Worm (Caenorhabditis elegans) whole organism, L1 larva: ENCODE data around the gene atat-2.

Experiments used
- alr-1 ChIP-seq: fragments of 200-800 bp; sonication (Bioruptor generic); optimal IDR thresholded peaks from 2 replicates; lab custom pipeline; 2018; ENCODE audit warnings: borderline replicate concordance, mild to moderate bottlenecking, missing genetic modification characterization, missing compliant biosample characterization
- ama-1 ChIP-seq: fragments of 150-350 bp; optimal IDR thresholded peaks from 2 replicates; lab custom pipeline; 2014
- blmp-1 ChIP-seq: fragments of 150-350 bp; optimal IDR thresholded peaks from 2 replicates; lab custom pipeline; 2014; ENCODE audit warnings: missing biosample characterization, missing genetic modification characterization
- ces-1 ChIP-seq: fragments of 150-350 bp; optimal IDR thresholded peaks from 2 replicates; lab custom pipeline; 2014; ENCODE audit warnings: missing biosample characterization, missing genetic modification reagents, missing genetic modification characterization
- efl-1 ChIP-seq, 4 experiments: fragments of 150-350 bp; optimal IDR thresholded peaks in 3 of 4; peaks in 1 of 4; 1 replicate in 1 of 4; 2 replicates in 3 of 4; lab custom pipeline; 2014; ENCODE audit warnings: missing biosample characterization in 2 of 4, missing genetic modification characterization in 2 of 4, missing genetic modification reagents in 2 of 4
- efl-3 ChIP-seq: fragments of 200-800 bp; sonication (Bioruptor generic); optimal IDR thresholded peaks from 2 replicates; lab custom pipeline; 2018; ENCODE audit warnings: mild to moderate bottlenecking, missing genetic modification characterization, missing compliant biosample characterization
- egl-13 ChIP-seq: sonication (generic microtip); optimal IDR thresholded peaks from 2 replicates; lab custom pipeline; 2016; ENCODE audit warnings: missing genotype, missing genetic modification reagents, missing genetic modification characterization, missing compliant biosample characterization
- elt-2 ChIP-seq: sonication (generic microtip); optimal IDR thresholded peaks from 2 replicates; lab custom pipeline; 2016; ENCODE audit warnings: missing genetic modification characterization, mild to moderate bottlenecking, inconsistent platforms, missing compliant biosample characterization, missing genetic modification reagents
- elt-3 ChIP-seq, 6 experiments: fragments of 150-350 bp in 1 of 6; sonication (generic microtip); optimal IDR thresholded peaks; 2 replicates each; lab custom pipeline; 2017 to 2018; ENCODE audit warnings: missing biosample characterization in 6 of 6, missing genetic modification characterization in 6 of 6, inconsistent platforms in 1 of 6
- ets-5 ChIP-seq: fragments of 200-800 bp; sonication (Bioruptor generic); IDR thresholded peaks from 2 replicates; pipeline ENCODE4 v1.3.6; 2022; ENCODE audit warnings: missing genetic modification characterization, missing compliant biosample characterization
- fkh-10 ChIP-seq: sonication (generic microtip); optimal IDR thresholded peaks from 2 replicates; lab custom pipeline; 2017; ENCODE audit warnings: missing biosample characterization, missing genetic modification reagents, missing genetic modification characterization
- fos-1 ChIP-seq: fragments of 150-350 bp; optimal IDR thresholded peaks from 2 replicates; lab custom pipeline; 2014; ENCODE audit warnings: missing biosample characterization, missing genetic modification characterization
- grh-1 ChIP-seq: fragments of 200-800 bp; sonication (Bioruptor generic); IDR thresholded peaks from 2 replicates; pipeline ENCODE4 v1.3.6; 2022; ENCODE audit warnings: missing genetic modification reagents, missing genetic modification characterization, missing compliant biosample characterization
- hlh-4 ChIP-seq: sonication (generic microtip); optimal IDR thresholded peaks from 2 replicates; lab custom pipeline; 2016; ENCODE audit warnings: mild to moderate bottlenecking, missing genetic modification characterization, missing compliant biosample characterization
- hpl-2 ChIP-seq: fragments of 150-350 bp; optimal IDR thresholded peaks from 2 replicates; lab custom pipeline; 2014; ENCODE audit warnings: missing biosample characterization, missing genetic modification reagents, missing genetic modification characterization
- jun-1 ChIP-seq: fragments of 150-350 bp; optimal IDR thresholded peaks from 2 replicates; lab custom pipeline; 2014; ENCODE audit warnings: missing biosample characterization, missing genetic modification reagents, missing genetic modification characterization
- lin-13 ChIP-seq: fragments of 150-350 bp; optimal IDR thresholded peaks from 2 replicates; lab custom pipeline; 2014; ENCODE audit warnings: missing biosample characterization, missing genetic modification reagents, missing genetic modification characterization
- lin-14 ChIP-seq: fragments of 200-800 bp; sonication (Bioruptor generic); optimal IDR thresholded peaks from 2 replicates; lab custom pipeline; 2018; ENCODE audit warnings: mild to moderate bottlenecking, missing genetic modification characterization, moderate library complexity, missing compliant biosample characterization
- lin-35 ChIP-seq, 2 experiments: fragments of 150-350 bp; optimal IDR thresholded peaks; 2 replicates each; lab custom pipeline; 2014; ENCODE audit warnings: missing biosample characterization in 2 of 2, missing genetic modification characterization in 2 of 2, missing genetic modification reagents in 2 of 2
- lin-39 ChIP-seq: fragments of 150-350 bp; optimal IDR thresholded peaks from 2 replicates; lab custom pipeline; 2014; ENCODE audit warnings: missing biosample characterization, missing genetic modification reagents, missing genetic modification characterization
- lir-3 ChIP-seq: sonication (generic microtip); optimal IDR thresholded peaks from 2 replicates; lab custom pipeline; 2016; ENCODE audit warnings: mild to moderate bottlenecking, missing genetic modification characterization, moderate library complexity, missing compliant biosample characterization; ENCODE audit not compliant: poor library complexity
- lsy-2 ChIP-seq, 2 experiments: fragments of 150-350 bp; optimal IDR thresholded peaks; 2 replicates each; lab custom pipeline; 2014; ENCODE audit warnings: missing biosample characterization in 2 of 2, missing genetic modification characterization in 2 of 2
- nhr-12 ChIP-seq: sonication (generic microtip); optimal IDR thresholded peaks from 2 replicates; lab custom pipeline; 2017; ENCODE audit warnings: missing biosample characterization, missing genetic modification characterization
- nhr-19 ChIP-seq: fragments of 200-800 bp; sonication (Bioruptor generic); conservative IDR thresholded peaks from 2 replicates; pipeline ENCODE4 v1.3.6; 2022; ENCODE audit warnings: missing genetic modification characterization, missing compliant biosample characterization
- nhr-20 ChIP-seq: sonication (generic microtip); optimal IDR thresholded peaks from 2 replicates; lab custom pipeline; 2016; ENCODE audit warnings: mild to moderate bottlenecking, missing genetic modification characterization, missing compliant biosample characterization
- nhr-237 ChIP-seq: fragments of 150-350 bp; optimal IDR thresholded peaks from 2 replicates; lab custom pipeline; 2014; ENCODE audit warnings: missing biosample characterization, missing genetic modification characterization
- nhr-47 ChIP-seq: sonication (generic microtip); optimal IDR thresholded peaks from 2 replicates; lab custom pipeline; 2016; ENCODE audit warnings: mild to moderate bottlenecking, missing genetic modification characterization, moderate library complexity, missing compliant biosample characterization
- nhr-71 ChIP-seq: sonication (generic microtip); optimal IDR thresholded peaks from 2 replicates; lab custom pipeline; 2016; ENCODE audit warnings: mild to moderate bottlenecking, missing genetic modification characterization, moderate library complexity, missing compliant biosample characterization
- nhr-85 ChIP-seq: sonication (generic microtip); peaks from one replicate; lab custom pipeline; 2016; ENCODE audit warnings: missing genetic modification characterization, inconsistent platforms, missing compliant biosample characterization
- nhr-90 ChIP-seq: sonication (generic microtip); optimal IDR thresholded peaks from 2 replicates; lab custom pipeline; 2016; ENCODE audit warnings: mild to moderate bottlenecking, missing genetic modification characterization, missing compliant biosample characterization; ENCODE audit not compliant: poor library complexity
- pag-3 ChIP-seq: sonication (generic microtip); optimal IDR thresholded peaks from 2 replicates; lab custom pipeline; 2017; ENCODE audit warnings: missing genetic modification characterization, mild to moderate bottlenecking, missing compliant biosample characterization, antibody characterized with exemption, borderline replicate concordance; ENCODE audit not compliant: insufficient read depth
- rnt-1 ChIP-seq: sonication (generic microtip); optimal IDR thresholded peaks from 2 replicates; lab custom pipeline; 2016; ENCODE audit warnings: mild to moderate bottlenecking, missing genetic modification characterization, moderate library complexity, missing compliant biosample characterization
- skn-1 ChIP-seq: fragments of 150-350 bp; optimal IDR thresholded peaks from 2 replicates; lab custom pipeline; 2014; ENCODE audit warnings: missing biosample characterization, missing genetic modification characterization
- snu-23 ChIP-seq: sonication (generic microtip); optimal IDR thresholded peaks from 2 replicates; lab custom pipeline; 2016; ENCODE audit warnings: missing genetic modification characterization, missing compliant biosample characterization
- unc-62 ChIP-seq: fragments of 150-350 bp; optimal IDR thresholded peaks from 2 replicates; lab custom pipeline; 2014; ENCODE audit warnings: missing biosample characterization, missing genetic modification reagents, missing genetic modification characterization
- zag-1 ChIP-seq: fragments of 150-350 bp; optimal IDR thresholded peaks from 2 replicates; lab custom pipeline; 2014; ENCODE audit warnings: missing biosample characterization, missing genetic modification characterization
- zip-4 ChIP-seq: fragments of 200-800 bp; sonication (Bioruptor generic); optimal IDR thresholded peaks from 2 replicates; lab custom pipeline; 2018; ENCODE audit warnings: mild to moderate bottlenecking, missing genetic modification characterization, moderate library complexity, missing compliant biosample characterization
- ztf-4 ChIP-seq: fragments of 150-350 bp; optimal IDR thresholded peaks from 2 replicates; lab custom pipeline; 2014; ENCODE audit warnings: missing biosample characterization, missing genetic modification characterization

The atat-2 gene

DNA sequence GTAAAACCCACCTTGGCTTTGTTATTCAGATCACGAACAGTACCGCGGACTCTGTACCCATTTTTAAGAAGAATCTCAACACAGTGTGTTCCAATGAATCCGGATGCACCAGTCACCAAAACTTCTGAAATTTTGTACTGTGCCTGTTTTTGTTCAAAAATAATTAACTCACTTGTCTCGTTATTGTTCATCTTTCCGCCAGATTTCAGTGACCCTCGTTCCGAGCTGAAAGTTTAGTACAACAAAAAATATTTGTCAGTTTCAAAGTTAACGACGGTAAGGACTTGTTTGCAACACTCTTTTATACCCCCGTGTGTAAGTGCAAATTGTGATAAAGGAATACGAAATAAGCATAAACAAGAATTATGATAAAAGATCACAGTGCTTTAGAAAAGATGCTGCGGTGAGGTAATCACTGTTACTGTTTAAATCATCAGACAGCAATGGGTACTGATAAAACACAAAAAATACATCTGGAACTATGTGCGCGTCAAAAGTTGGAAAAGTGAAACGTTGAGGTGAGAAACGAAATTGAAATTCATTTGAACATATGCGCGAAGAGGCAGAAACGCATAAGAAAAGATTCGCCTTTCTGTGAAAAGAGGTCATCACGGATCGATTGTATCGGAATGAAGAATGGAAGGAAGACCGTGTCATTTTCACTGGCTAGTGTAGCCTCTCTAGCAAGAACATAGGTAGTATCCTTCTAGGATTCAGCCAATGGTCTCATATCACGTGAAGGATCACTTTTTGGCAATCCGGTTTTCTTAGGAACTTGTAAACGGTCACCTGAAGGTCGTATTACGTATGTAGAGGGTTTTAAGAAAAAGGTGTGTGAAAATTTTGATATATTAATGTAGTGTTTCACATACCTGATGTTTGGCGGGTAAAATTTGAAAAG is 14.1 kb upstream of the atat-2 start, which contains the start of gene F13D11.4:
Gene F13D11.4, minus strand, starts transcription at position 225 of the 901 bp plus-strand sequence.
- peak; percentile 23 for TF ChIP-seq nhr-71 (tag; lab: Kevin White, UChicago)
- TF ChIP-seq blmp-1 (tag; lab: Kevin White, UChicago), result peak; percentile 98
- peak; percentile 9 for TF ChIP-seq nhr-20 (tag; lab: Kevin White, UChicago)
- peak; percentile 38 for TF ChIP-seq lin-14 (GFP tag; lab: Kevin White, UChicago)
- peak in 1 of 2 experiments; percentile 50 for TF ChIP-seq lsy-2 (tag; optimal IDR thresholded peaks at IDR 0.05; lab: Kevin White, UChicago)
- TF ChIP-seq grh-1 (GFP tag; lab: Robert Waterston, UW), result peak; percentile 43; the same call in 1 of the 2 replicates
- TF ChIP-seq nhr-85 (tag; lab: Kevin White, UChicago), result peak; percentile 89
- TF ChIP-seq efl-1 (optimal IDR thresholded peaks at IDR 0.05; lab: Kevin White, UChicago), result no peak
- peak in 1 of 2 experiments; percentile 61 for TF ChIP-seq efl-1 (GFP tag; optimal IDR thresholded peaks at IDR 0.05 in 1 of 2; lab: Kevin White, UChicago)
- TF ChIP-seq elt-2 (tag; lab: Kevin White, UChicago), result peak; percentile 86
- peak; percentile 14 for TF ChIP-seq snu-23 (GFP tag; lab: Kevin White, UChicago)
- no peak for TF ChIP-seq egl-13 (tag; lab: Kevin White, UChicago)
- TF ChIP-seq zip-4 (GFP tag; lab: Kevin White, UChicago), result no peak
- no peak for TF ChIP-seq unc-62 (GFP tag; lab: Kevin White, UChicago)
- no peak for TF ChIP-seq ces-1 (GFP tag; lab: Kevin White, UChicago)
- peak in 2 of 6 experiments; percentile 21 to 43 for TF ChIP-seq elt-3 (tag; optimal IDR thresholded peaks at IDR 0.05; lab: Kevin White, UChicago)

DNA sequence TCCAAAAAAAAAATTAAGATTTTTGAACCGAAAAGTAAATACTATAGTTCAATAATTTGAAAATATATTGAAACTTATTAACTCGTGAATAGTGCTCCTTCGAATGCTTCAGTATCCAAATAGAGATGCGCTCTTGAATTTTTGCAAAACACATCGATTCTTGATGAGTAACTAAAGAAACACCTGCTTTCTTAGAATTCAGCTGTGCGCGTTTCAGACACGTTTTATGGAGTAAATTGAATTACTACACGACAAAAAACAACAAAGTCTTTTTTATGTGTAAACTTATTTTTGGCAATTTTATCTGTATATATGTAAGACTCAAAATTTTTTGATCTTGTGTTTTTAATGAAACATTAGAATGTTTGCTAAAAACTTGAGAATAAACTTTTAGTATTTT is 12.4 kb upstream of the atat-2 start:
- TF ChIP-seq hlh-4 (tag; lab: Kevin White, UChicago) (peak; percentile 95), hpl-2 (GFP tag; lab: Kevin White, UChicago) (no peak)
- TF ChIP-seq, all 84 proteins: peak for 1

DNA sequence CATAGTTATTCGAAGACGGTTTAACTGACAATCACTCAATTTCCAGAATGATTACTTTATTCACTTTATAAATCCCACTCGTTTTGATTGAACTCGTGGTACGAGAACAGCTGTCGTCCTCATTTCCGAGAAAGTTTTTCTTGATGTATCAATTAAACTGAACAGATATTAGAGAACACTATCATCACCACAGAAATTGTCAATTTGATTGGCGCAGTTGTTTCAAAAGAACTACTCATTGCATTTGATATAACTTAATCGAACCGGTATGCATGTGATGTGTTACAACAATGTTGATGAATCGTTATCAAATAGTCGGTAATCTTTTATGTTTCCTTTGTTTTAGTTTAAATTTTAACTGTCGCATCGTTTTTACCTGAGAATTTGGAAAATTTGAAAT is 11.9 kb upstream of the atat-2 start:
- TF ChIP-seq alr-1 (tag; lab: Kevin White, UChicago), result no peak
- TF ChIP-seq skn-1, result no peak
- TF ChIP-seq nhr-20 (tag; lab: Kevin White, UChicago), result peak; percentile 40
- peak in 1 of 2 experiments; percentile 28 for TF ChIP-seq lsy-2 (tag; optimal IDR thresholded peaks at IDR 0.05; lab: Kevin White, UChicago)
- TF ChIP-seq ztf-4 (tag; lab: Kevin White, UChicago), result peak; percentile 43
- TF ChIP-seq nhr-90, result no peak
- peak; percentile 12 for TF ChIP-seq lir-3
- no peak for TF ChIP-seq jun-1 (tag; lab: Kevin White, UChicago)
- no peak for TF ChIP-seq fkh-10 (GFP tag; lab: Kevin White, UChicago)
- TF ChIP-seq elt-3 (tag; optimal IDR thresholded peaks at IDR 0.05; lab: Kevin White, UChicago), result peak in 1 of 6 experiments; percentile 64
- TF ChIP-seq ets-5 (GFP tag; lab: Robert Waterston, UW), result no peak
- peak; percentile 6 for TF ChIP-seq lin-39 (tag; lab: Kevin White, UChicago)
- peak; percentile 56 for TF ChIP-seq nhr-85 (tag; lab: Kevin White, UChicago)
- no peak for TF ChIP-seq nhr-12 (tag; lab: Kevin White, UChicago)
- TF ChIP-seq blmp-1 (tag; lab: Kevin White, UChicago), result peak; percentile 37
- TF ChIP-seq snu-23 (GFP tag; lab: Kevin White, UChicago), result peak; percentile 49
- peak; percentile 43 for TF ChIP-seq hlh-4 (tag; lab: Kevin White, UChicago)
- TF ChIP-seq zag-1 (tag; lab: Kevin White, UChicago), result no peak
- no peak for TF ChIP-seq fos-1 (tag; lab: Kevin White, UChicago)
- peak; percentile 86 for TF ChIP-seq lin-14 (GFP tag; lab: Kevin White, UChicago)
- no peak for TF ChIP-seq efl-3 (GFP tag; lab: Kevin White, UChicago)
- no peak for TF ChIP-seq nhr-47 (tag; lab: Kevin White, UChicago)
- peak; percentile 79 for TF ChIP-seq nhr-71 (tag; lab: Kevin White, UChicago)
- TF ChIP-seq lin-35 (GFP tag; optimal IDR thresholded peaks at IDR 0.05; lab: Kevin White, UChicago), result peak in 1 of 2 experiments; percentile 47
- TF ChIP-seq nhr-19 (GFP tag; lab: Robert Waterston, UW), result peak; percentile 40
- TF ChIP-seq pag-3 (tag; lab: Kevin White, UChicago), result no peak
- peak; percentile 44 for TF ChIP-seq rnt-1
- TF ChIP-seq ama-1, result no peak
- peak; percentile 18 for TF ChIP-seq lin-13
- TF ChIP-seq nhr-237, result no peak
- TF ChIP-seq, all 84 proteins: peak for 16
